Worm (Caenorhabditis elegans) whole organism, L4 larva: ENCODE results near the gene K08D8.5.

Experiments used
- D1046.2 ChIP-seq: fragments of 200-800 bp; sonication (Bioruptor generic); IDR thresholded peaks from 2 replicates; pipeline ENCODE4 v1.3.6; 2022; ENCODE audit warnings: missing genetic modification characterization, missing compliant biosample characterization
- F26F4.8 ChIP-seq: fragments of 200-800 bp; sonication (Bioruptor generic); conservative IDR thresholded peaks from 2 replicates; pipeline ENCODE4 v1.3.6; 2022; ENCODE audit warnings: missing genetic modification characterization, missing compliant biosample characterization
- F44E2.7 ChIP-seq: fragments of 200-800 bp; sonication (Bioruptor generic); IDR thresholded peaks from 2 replicates; pipeline ENCODE4 v2.1.2; 2022; ENCODE audit warnings: missing genetic modification characterization, missing compliant biosample characterization
- F49E8.2 ChIP-seq: sonication (generic microtip); optimal IDR thresholded peaks from 2 replicates; lab custom pipeline; 2016; ENCODE audit warnings: missing compliant biosample characterization, mild to moderate bottlenecking, missing genetic modification characterization, borderline replicate concordance
- R02D3.7 ChIP-seq: fragments of 150-350 bp; sonication (generic microtip); optimal IDR thresholded peaks from 3 replicates; lab custom pipeline; 2014; ENCODE audit warnings: missing biosample characterization, missing genetic modification characterization
- T20F7.1 ChIP-seq: fragments of 200-800 bp; sonication (Bioruptor generic); optimal IDR thresholded peaks from 2 replicates; lab custom pipeline; 2018; ENCODE audit warnings: mild to moderate bottlenecking, missing genetic modification characterization, missing compliant biosample characterization
- Y105C5A.15 ChIP-seq: fragments of 200-800 bp; sonication (Bioruptor generic); IDR thresholded peaks from 2 replicates; pipeline ENCODE4 v1.3.6; 2022; ENCODE audit warnings: missing genetic modification characterization, missing compliant biosample characterization
- Y75B8A.6 ChIP-seq: fragments of 200-800 bp; sonication (Bioruptor generic); IDR thresholded peaks from 2 replicates; pipeline ENCODE4 v1.3.6; 2022; ENCODE audit warnings: missing genetic modification reagents, missing genetic modification characterization, missing compliant biosample characterization
- ZK337.2 ChIP-seq: fragments of 200-800 bp; sonication (Bioruptor generic); IDR thresholded peaks from 2 replicates; pipeline ENCODE4 v1.3.6; 2022; ENCODE audit warnings: missing genetic modification reagents, missing genetic modification characterization, missing compliant biosample characterization
- ZK546.5 ChIP-seq, 2 experiments: sonication (generic microtip); optimal IDR thresholded peaks; 2 replicates each; lab custom pipeline; 2017; ENCODE audit warnings: missing biosample characterization in 2 of 2, missing genetic modification characterization in 2 of 2
- ama-1 ChIP-seq: fragments of 150-350 bp; optimal IDR thresholded peaks from 2 replicates; lab custom pipeline; 2014; ENCODE audit warnings: inconsistent platforms, mixed read lengths
- ceh-20 ChIP-seq: fragments of 200-800 bp; sonication (Bioruptor generic); IDR thresholded peaks from 2 replicates; pipeline ENCODE4 v1.3.6; 2022; ENCODE audit warnings: missing genetic modification reagents, missing genetic modification characterization, missing compliant biosample characterization
- ceh-28 ChIP-seq: fragments of 150-350 bp; optimal IDR thresholded peaks from 2 replicates; lab custom pipeline; 2014; ENCODE audit warnings: missing biosample characterization, missing genetic modification reagents, missing genetic modification characterization
- ces-1 ChIP-seq: fragments of 150-350 bp; sonication (generic microtip); optimal IDR thresholded peaks from 4 replicates; lab custom pipeline; 2014; ENCODE audit warnings: missing biosample characterization, missing genetic modification reagents, missing genetic modification characterization
- ctbp-1 ChIP-seq: fragments of 200-800 bp; sonication (Bioruptor generic); IDR thresholded peaks from 2 replicates; pipeline ENCODE4 v1.3.6; 2022; ENCODE audit warnings: missing genetic modification reagents, missing genetic modification characterization, missing compliant biosample characterization
- daf-12 ChIP-seq: fragments of 150-350 bp; optimal IDR thresholded peaks from 2 replicates; lab custom pipeline; 2014; ENCODE audit warnings: missing biosample characterization, missing genetic modification reagents, missing genetic modification characterization
- daf-16 ChIP-seq, 3 experiments: sonication (generic microtip); optimal IDR thresholded peaks; 2 replicates each; lab custom pipeline; 2016 to 2017; ENCODE audit warnings: missing genetic modification characterization in 3 of 3, missing genetic modification reagents in 3 of 3, mild to moderate bottlenecking in 2 of 3, missing compliant biosample characterization in 2 of 3, missing biosample characterization in 1 of 3, moderate library complexity in 1 of 3
- dmd-6 ChIP-seq: fragments of 200-800 bp; sonication (Bioruptor generic); IDR thresholded peaks from 2 replicates; pipeline ENCODE4 v1.3.6; 2022; ENCODE audit warnings: missing genetic modification reagents, missing genetic modification characterization, missing compliant biosample characterization
- dmd-9 ChIP-seq: fragments of 200-800 bp; sonication (Bioruptor generic); IDR thresholded peaks from 2 replicates; pipeline ENCODE4 v1.3.6; 2022; ENCODE audit warnings: missing genetic modification reagents, missing genetic modification characterization, missing compliant biosample characterization
- dpl-1 ChIP-seq: fragments of 150-350 bp; optimal IDR thresholded peaks from 2 replicates; lab custom pipeline; 2014; ENCODE audit warnings: missing biosample characterization, missing genetic modification reagents, missing genetic modification characterization
- dve-1 ChIP-seq: sonication (generic microtip); optimal IDR thresholded peaks from 2 replicates; lab custom pipeline; 2017; ENCODE audit warnings: antibody characterized with exemption, mild to moderate bottlenecking, missing genetic modification characterization, missing compliant biosample characterization; ENCODE audit not compliant: insufficient read depth
- egl-43 ChIP-seq: fragments of 200-800 bp; sonication (Bioruptor generic); IDR thresholded peaks from 2 replicates; pipeline ENCODE4 v1.3.6; 2022; ENCODE audit warnings: missing genetic modification reagents, missing genetic modification characterization, missing compliant biosample characterization
- fos-1 ChIP-seq: fragments of 150-350 bp; optimal IDR thresholded peaks from 2 replicates; lab custom pipeline; 2014; ENCODE audit warnings: missing biosample characterization, missing genetic modification characterization
- hlh-11 ChIP-seq: fragments of 200-800 bp; sonication (Bioruptor generic); optimal IDR thresholded peaks from 2 replicates; lab custom pipeline; 2018; ENCODE audit warnings: mild to moderate bottlenecking, missing genetic modification characterization, missing compliant biosample characterization
- hlh-30 ChIP-seq: sonication (generic microtip); optimal IDR thresholded peaks from 2 replicates; lab custom pipeline; 2017; ENCODE audit warnings: antibody characterized with exemption, mild to moderate bottlenecking, missing genetic modification characterization, missing compliant biosample characterization; ENCODE audit not compliant: insufficient read depth
- lin-1 ChIP-seq: fragments of 200-800 bp; sonication (Bioruptor generic); IDR thresholded peaks from 2 replicates; pipeline ENCODE4 v1.3.6; 2022; ENCODE audit warnings: missing genetic modification reagents, missing genetic modification characterization, missing compliant biosample characterization
- lin-39 ChIP-seq: fragments of 150-350 bp; optimal IDR thresholded peaks from 2 replicates; lab custom pipeline; 2014; ENCODE audit warnings: missing biosample characterization, missing genetic modification reagents, missing genetic modification characterization
- lir-3 ChIP-seq: sonication (generic microtip); optimal IDR thresholded peaks from 2 replicates; lab custom pipeline; 2016; ENCODE audit warnings: mild to moderate bottlenecking, missing genetic modification characterization, missing compliant biosample characterization
- mdl-1 ChIP-seq, 2 experiments: fragments of 150-350 bp in 1 of 2; sonication (generic microtip) in 1 of 2; optimal IDR thresholded peaks; 2 replicates each; lab custom pipeline; 2014 to 2017; ENCODE audit warnings: missing biosample characterization in 2 of 2, missing genetic modification characterization in 2 of 2
- mdt-29 ChIP-seq: fragments of 200-800 bp; sonication (Bioruptor generic); IDR thresholded peaks from 2 replicates; pipeline ENCODE4 v1.3.6; 2022; ENCODE audit warnings: missing genetic modification reagents, missing genetic modification characterization, missing compliant biosample characterization
- mes-2 ChIP-seq: sonication (generic microtip); optimal IDR thresholded peaks from 2 replicates; lab custom pipeline; 2016; ENCODE audit warnings: missing genotype, mild to moderate bottlenecking, missing genetic modification characterization, missing compliant biosample characterization; ENCODE audit not compliant: poor library complexity, severe bottlenecking
- mxl-3 ChIP-seq: fragments of 200-800 bp; sonication (Bioruptor generic); optimal IDR thresholded peaks from 2 replicates; lab custom pipeline; 2018; ENCODE audit warnings: mild to moderate bottlenecking, missing genetic modification characterization, missing compliant biosample characterization
- nhr-102 ChIP-seq: sonication (generic microtip); optimal IDR thresholded peaks from 2 replicates; lab custom pipeline; 2016; ENCODE audit warnings: mild to moderate bottlenecking, missing genetic modification characterization, moderate library complexity, missing compliant biosample characterization
- nhr-11 ChIP-seq: fragments of 150-350 bp; optimal IDR thresholded peaks from 2 replicates; lab custom pipeline; 2014; ENCODE audit warnings: missing biosample characterization, missing genetic modification characterization
- nhr-28 ChIP-seq: fragments of 150-350 bp; optimal IDR thresholded peaks from 2 replicates; lab custom pipeline; 2014; ENCODE audit warnings: missing biosample characterization, missing genetic modification characterization
- nhr-42 ChIP-seq: fragments of 200-800 bp; sonication (Bioruptor generic); IDR thresholded peaks from 2 replicates; pipeline ENCODE4 v1.3.6; 2022; ENCODE audit warnings: missing genetic modification characterization, missing compliant biosample characterization
- nhr-48 ChIP-seq: sonication (generic microtip); optimal IDR thresholded peaks from 2 replicates; lab custom pipeline; 2016; ENCODE audit warnings: mild to moderate bottlenecking, missing genetic modification characterization, missing compliant biosample characterization
- nhr-77 ChIP-seq: fragments of 150-350 bp; optimal IDR thresholded peaks from 2 replicates; lab custom pipeline; 2014; ENCODE audit warnings: missing biosample characterization, missing genetic modification characterization
- pha-4 ChIP-seq, 2 experiments: fragments of 150-350 bp in 1 of 2; fragments of 200-800 bp in 1 of 2; sonication (Bioruptor generic) in 1 of 2; IDR thresholded peaks in 1 of 2; optimal IDR thresholded peaks in 1 of 2; 2 replicates each; pipeline versions ENCODE4 v1.3.6 to Lab custom; 2014 to 2022; ENCODE audit warnings: missing genetic modification characterization in 2 of 2, missing genetic modification reagents in 2 of 2, missing biosample characterization in 1 of 2, missing compliant biosample characterization in 1 of 2
- php-3 ChIP-seq: fragments of 200-800 bp; sonication (Bioruptor generic); IDR thresholded peaks from 2 replicates; pipeline ENCODE4 v1.3.6; 2022; ENCODE audit warnings: missing genetic modification reagents, missing genetic modification characterization, missing compliant biosample characterization
- pqm-1 ChIP-seq: sonication (generic microtip); optimal IDR thresholded peaks from 2 replicates; lab custom pipeline; 2017; ENCODE audit warnings: missing biosample characterization, missing genetic modification characterization
- rbr-2 ChIP-seq: sonication (generic microtip); optimal IDR thresholded peaks from 2 replicates; lab custom pipeline; 2016; ENCODE audit warnings: missing genotype, missing genetic modification characterization, missing compliant biosample characterization
- saeg-2 ChIP-seq: fragments of 200-800 bp; sonication (Bioruptor generic); IDR thresholded peaks from 2 replicates; pipeline ENCODE4 v1.3.6; 2022; ENCODE audit warnings: missing genetic modification reagents, missing genetic modification characterization, missing compliant biosample characterization
- snpc-1.2 ChIP-seq: fragments of 200-800 bp; sonication (Bioruptor generic); IDR thresholded peaks from 2 replicates; pipeline ENCODE4 v1.3.6; 2022; ENCODE audit warnings: missing genetic modification reagents, missing genetic modification characterization, missing compliant biosample characterization
- tra-1 ChIP-seq: fragments of 200-800 bp; sonication (Bioruptor generic); IDR thresholded peaks from 2 replicates; pipeline ENCODE4 v1.3.6; 2022; ENCODE audit warnings: missing genetic modification reagents, missing genetic modification characterization, missing compliant biosample characterization
- zfp-2 ChIP-seq: sonication (generic microtip); optimal IDR thresholded peaks from 2 replicates; lab custom pipeline; 2016; ENCODE audit warnings: mild to moderate bottlenecking, missing genetic modification characterization, missing compliant biosample characterization
- zip-11 ChIP-seq: fragments of 200-800 bp; sonication (Bioruptor generic); IDR thresholded peaks from 2 replicates; pipeline ENCODE4 v1.3.6; 2022; ENCODE audit warnings: missing genetic modification characterization, missing compliant biosample characterization
- ztf-11 ChIP-seq: fragments of 150-350 bp; optimal IDR thresholded peaks from 2 replicates; lab custom pipeline; 2014; ENCODE audit warnings: missing biosample characterization, missing genetic modification characterization
- ztf-7 ChIP-seq: fragments of 150-350 bp; optimal IDR thresholded peaks from 2 replicates; lab custom pipeline; 2014; ENCODE audit warnings: missing biosample characterization, missing genetic modification characterization

K08D8.5 gene

ce11 chrIV:12890445-12890844, 21.5 kb downstream of the K08D8.5 start, which contains the start of gene K08D8.6:
K08D8.6 (minus strand) TSS chrIV:12890508.
- no peak for TF ChIP-seq zfp-2 (tag; lab: Kevin White, UChicago)
- TF ChIP-seq php-3 (GFP tag; lab: Robert Waterston, UW) = peak; percentile 88
- no peak for TF ChIP-seq mdl-1 (tag; optimal IDR thresholded peaks at IDR 0.05; lab: Kevin White, UChicago)
- TF ChIP-seq mxl-3 (GFP tag; lab: Kevin White, UChicago) = no peak
- no peak for TF ChIP-seq Y105C5A.15 (GFP tag; lab: Robert Waterston, UW)
- TF ChIP-seq ama-1 (lab: Kevin White, UChicago) = no peak
- TF ChIP-seq F26F4.8 (GFP tag; lab: Robert Waterston, UW) = no peak
- no peak for TF ChIP-seq Y75B8A.6
- TF ChIP-seq ZK337.2 (GFP tag; lab: Robert Waterston, UW) = no peak
- TF ChIP-seq mdt-29 (GFP tag; lab: Robert Waterston, UW) = no peak
- no peak for TF ChIP-seq lin-39 (tag; lab: Kevin White, UChicago)
- TF ChIP-seq saeg-2 = no peak
- TF ChIP-seq nhr-77 (tag; lab: Kevin White, UChicago) = peak; percentile 52
- no peak for TF ChIP-seq tra-1 (GFP tag; lab: Robert Waterston, UW)
- no peak for TF ChIP-seq lir-3
- TF ChIP-seq nhr-11 (tag; lab: Kevin White, UChicago) = no peak
- TF ChIP-seq R02D3.7 (tag; lab: Kevin White, UChicago) = no peak
- peak; percentile 40 for TF ChIP-seq dve-1
- TF ChIP-seq dpl-1 (GFP tag; lab: Kevin White, UChicago) = no peak
- no peak for TF ChIP-seq rbr-2 (tag; lab: Kevin White, UChicago)
- TF ChIP-seq pha-4 (GFP tag; IDR thresholded peaks at IDR 0.05; lab: Robert Waterston, UW) = no peak
- no peak for TF ChIP-seq pha-4 (tag; optimal IDR thresholded peaks at IDR 0.05; lab: Kevin White, UChicago)
- TF ChIP-seq F44E2.7 (GFP tag; lab: Robert Waterston, UW) = no peak
- TF ChIP-seq nhr-42 (GFP tag; lab: Robert Waterston, UW) = no peak
- TF ChIP-seq T20F7.1 (GFP tag; lab: Kevin White, UChicago) = no peak
- TF ChIP-seq dmd-6 = peak; percentile 94
- TF ChIP-seq ztf-11 (tag; lab: Kevin White, UChicago) = no peak
- TF ChIP-seq F49E8.2 = no peak
- TF ChIP-seq nhr-48 (tag; lab: Kevin White, UChicago) = peak; percentile 73
- TF ChIP-seq ceh-20 = no peak
- TF ChIP-seq hlh-30 (tag; lab: Kevin White, UChicago) = no peak
- TF ChIP-seq pqm-1 (tag; lab: Kevin White, UChicago) = peak; percentile 88
- peak; percentile 67 for TF ChIP-seq nhr-28 (tag; lab: Kevin White, UChicago)
- TF ChIP-seq fos-1 (tag; lab: Kevin White, UChicago) = no peak
- no peak for TF ChIP-seq ztf-7 (tag; lab: Kevin White, UChicago)
- TF ChIP-seq D1046.2 (GFP tag; lab: Robert Waterston, UW) = no peak
- TF ChIP-seq daf-12 (tag; lab: Kevin White, UChicago) = no peak
- TF ChIP-seq ZK546.5 (tag; optimal IDR thresholded peaks at IDR 0.05; lab: Kevin White, UChicago) = no peak
- TF ChIP-seq mes-2 = peak; percentile 5
- peak; percentile 14 for TF ChIP-seq nhr-102 (tag; lab: Kevin White, UChicago)
- no peak for TF ChIP-seq dmd-9 (GFP tag; lab: Robert Waterston, UW)
- no peak for TF ChIP-seq ces-1 (GFP tag; lab: Kevin White, UChicago)
- TF ChIP-seq zip-11 (GFP tag; lab: Robert Waterston, UW) = no peak
- no peak for TF ChIP-seq snpc-1.2 (GFP tag; lab: Robert Waterston, UW)
- TF ChIP-seq lin-1 (GFP tag; lab: Robert Waterston, UW) = peak; percentile 70
- no peak for TF ChIP-seq ctbp-1 (GFP tag; lab: Robert Waterston, UW)
- TF ChIP-seq hlh-11 (tag; lab: Kevin White, UChicago) = peak; percentile 62
- TF ChIP-seq ceh-28 (tag; lab: Kevin White, UChicago) = no peak
- TF ChIP-seq egl-43 (GFP tag; lab: Robert Waterston, UW) = no peak
- TF ChIP-seq daf-16 (GFP tag; optimal IDR thresholded peaks at IDR 0.05; lab: Kevin White, UChicago) = no peak
- peak; percentile 75 for TF ChIP-seq daf-16 (tag; optimal IDR thresholded peaks at IDR 0.05; lab: Kevin White, UChicago)
